Worm (Caenorhabditis elegans) whole organism, L1 larva: ENCODE measurements around the gene ZK792.4.

Experiments used
- jun-1 ChIP-seq: fragments of 150-350 bp; optimal IDR thresholded peaks from 2 replicates; lab custom pipeline; 2014; ENCODE audit warnings: missing biosample characterization, missing genetic modification reagents, missing genetic modification characterization
- mdl-1 ChIP-seq, 2 experiments: fragments of 150-350 bp; optimal IDR thresholded peaks; 2 replicates each; lab custom pipeline; 2014 to 2017; ENCODE audit warnings: missing biosample characterization in 2 of 2, missing genetic modification characterization in 2 of 2, inconsistent platforms in 1 of 2

DNA sequence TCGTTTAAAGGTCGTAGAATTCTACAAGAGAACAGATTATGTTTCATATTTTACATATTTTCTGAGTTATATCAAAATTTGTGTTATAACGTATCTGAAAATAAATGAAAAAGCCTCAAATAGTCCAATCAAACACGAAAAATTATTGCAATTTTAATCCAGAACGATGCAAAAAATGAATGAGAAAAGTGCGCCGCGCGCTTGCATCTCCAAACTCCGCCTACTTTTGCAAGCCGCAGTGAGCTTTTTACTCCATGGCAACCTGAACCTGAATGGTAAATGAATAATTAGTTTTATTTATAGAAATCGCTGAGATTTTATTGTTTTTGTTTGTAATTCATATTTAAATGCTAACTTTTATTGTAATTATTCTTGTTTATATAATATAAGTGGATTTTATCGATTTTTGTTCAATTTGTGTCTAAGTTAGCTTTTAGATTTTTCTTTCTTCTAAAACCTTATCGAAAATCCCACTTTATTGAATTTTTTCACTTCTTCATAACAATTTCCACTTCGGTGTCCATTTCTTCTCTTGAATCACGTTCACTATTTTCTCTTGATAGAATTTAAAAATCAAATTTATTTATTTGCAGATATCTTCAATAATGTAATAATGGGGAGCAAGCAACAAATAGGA lies 25.5 kb downstream of the ZK792.4 start, which contains the start of gene ZK809.5:
- no peak for TF ChIP-seq mdl-1 (tag; optimal IDR thresholded peaks at IDR 0.05; lab: Kevin White, UChicago)
- no peak for TF ChIP-seq jun-1 (tag; lab: Kevin White, UChicago)
